Fruit fly (Drosophila melanogaster) whole organism, larva: ENCODE results near the gene kri.

Source experiments
- noc ChIP-seq: fragments of 200-800 bp; sonication (Bioruptor generic); optimal IDR thresholded peaks from 3 replicates; lab custom pipeline; 2019; ENCODE audit warnings: missing biosample characterization, mild to moderate bottlenecking, missing genetic modification characterization, moderate library complexity

Gene kri

dm6 chr3L:5810633-5811341 is at the start of gene kri, which contains the start of gene S6k:
Gene kri, plus strand, starts transcription at chr3L:5810973.
Gene S6k, minus strand, starts transcription at chr3L:5810931.
- peak; percentile 42 for TF ChIP-seq noc (tag; lab: Kevin White, UChicago)

DNA sequence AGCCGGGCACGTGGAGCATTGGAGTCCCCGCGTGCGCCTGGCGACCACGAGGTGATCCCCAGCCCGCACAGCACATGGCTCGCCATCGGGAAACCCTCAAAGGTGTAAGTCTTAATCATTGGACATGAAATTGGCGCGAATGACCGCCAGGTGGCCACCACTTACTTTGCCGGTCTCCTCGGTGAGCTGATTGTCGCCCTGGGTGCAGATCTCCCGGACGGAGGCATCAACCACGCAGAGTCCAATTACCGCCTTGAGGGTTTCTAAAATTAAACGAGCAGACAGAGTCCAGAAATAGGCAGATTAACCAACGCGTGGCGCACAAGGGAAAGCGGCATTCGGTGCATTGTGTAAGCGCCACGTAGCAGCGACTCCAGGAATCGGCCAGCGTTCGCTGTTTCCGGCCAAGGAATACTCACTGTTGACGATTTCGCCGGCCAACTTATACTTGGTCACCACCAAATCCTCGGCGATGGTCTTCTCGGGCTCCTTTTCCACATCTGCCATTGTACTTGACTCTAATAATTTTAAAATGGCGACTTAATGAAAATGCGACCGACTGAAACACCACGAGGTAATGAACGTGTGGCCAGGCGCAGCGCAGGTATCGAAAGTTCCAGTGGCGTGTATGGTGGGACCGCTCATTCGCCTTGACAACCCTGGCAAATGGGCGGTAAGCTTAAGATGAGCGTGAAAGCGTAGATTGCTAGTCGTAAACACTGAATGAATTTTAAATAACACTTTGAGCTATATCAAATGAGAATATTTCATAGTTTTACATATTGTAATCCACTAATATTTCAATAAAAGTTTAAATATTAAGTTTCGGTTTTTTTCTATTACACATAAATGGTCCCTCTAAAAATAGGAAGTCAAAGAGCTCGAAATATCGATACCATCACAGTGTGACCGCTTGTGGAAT is 45.6 kb upstream of the kri start, which contains the start of gene CG10576:
Gene CG10576, minus strand, starts transcription at position 781 of the 922 bp plus-strand sequence.
- TF ChIP-seq noc (tag; lab: Kevin White, UChicago) = no peak

DNA sequence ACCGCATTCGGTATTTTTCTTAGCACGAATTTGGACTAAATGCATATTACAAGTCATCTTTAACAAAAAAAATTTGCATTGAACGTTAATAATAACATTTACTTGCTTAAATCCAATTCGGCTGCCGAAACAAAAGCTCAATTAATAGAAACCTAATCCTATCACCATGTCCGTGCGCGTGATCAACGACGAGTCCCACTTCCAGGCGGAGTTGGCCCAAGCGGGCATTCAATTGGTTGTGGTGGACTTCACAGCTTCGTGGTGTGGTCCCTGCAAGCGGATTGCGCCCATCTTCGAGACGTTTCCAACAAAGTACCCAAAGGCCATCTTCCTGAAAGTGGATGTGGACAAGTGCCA is 45.0 kb upstream of the kri start, which contains the start of gene Txl:
Gene Txl, plus strand, starts transcription at position 3 of the 357 bp plus-strand sequence.
- TF ChIP-seq noc (tag; lab: Kevin White, UChicago) = no peak

dm6 chr3L:5768532-5769497 is 42.0 kb upstream of the kri start, which contains the start of the genes Ppat-Dpck and scny:
Gene Ppat-Dpck, minus strand, starts transcription at chr3L:5768794.
Gene scny, plus strand, starts transcription at chr3L:5769002.
- TF ChIP-seq noc (tag; lab: Kevin White, UChicago) = peak; percentile 17

DNA sequence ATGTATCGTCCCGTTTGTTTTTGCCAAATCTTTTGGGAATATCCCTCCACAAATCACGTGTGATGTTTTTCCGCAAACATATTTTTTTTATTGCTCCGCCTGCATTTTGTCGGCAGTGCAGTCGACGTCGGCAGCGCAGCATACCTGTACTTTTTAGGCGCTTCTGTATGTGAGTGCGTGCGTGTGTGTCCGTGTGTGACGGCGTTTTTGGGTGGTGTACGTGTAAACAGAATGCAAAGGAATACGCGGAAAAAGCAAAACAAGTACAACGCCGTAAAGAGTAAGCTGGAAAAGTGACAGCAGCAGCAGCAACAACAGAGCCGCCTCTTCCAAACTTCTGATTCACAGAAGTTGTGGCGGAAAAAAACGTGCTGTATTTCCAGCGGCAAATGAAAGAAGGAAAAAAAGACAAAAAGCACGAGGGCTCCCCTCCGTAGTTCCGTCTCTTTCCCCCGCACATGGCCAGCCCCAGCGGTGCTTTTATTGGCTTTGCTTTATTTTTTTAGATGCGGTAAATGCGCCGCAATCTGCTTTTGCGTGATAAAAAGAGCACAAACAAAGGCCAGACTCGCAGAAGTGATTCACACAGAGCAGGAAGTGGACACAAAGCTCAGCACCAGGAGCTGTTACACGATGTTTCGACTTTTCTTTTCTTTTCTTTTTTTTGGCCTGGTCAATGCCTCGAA is 40.5 kb upstream of the kri start:
- no peak for TF ChIP-seq noc (tag; lab: Kevin White, UChicago)

DNA sequence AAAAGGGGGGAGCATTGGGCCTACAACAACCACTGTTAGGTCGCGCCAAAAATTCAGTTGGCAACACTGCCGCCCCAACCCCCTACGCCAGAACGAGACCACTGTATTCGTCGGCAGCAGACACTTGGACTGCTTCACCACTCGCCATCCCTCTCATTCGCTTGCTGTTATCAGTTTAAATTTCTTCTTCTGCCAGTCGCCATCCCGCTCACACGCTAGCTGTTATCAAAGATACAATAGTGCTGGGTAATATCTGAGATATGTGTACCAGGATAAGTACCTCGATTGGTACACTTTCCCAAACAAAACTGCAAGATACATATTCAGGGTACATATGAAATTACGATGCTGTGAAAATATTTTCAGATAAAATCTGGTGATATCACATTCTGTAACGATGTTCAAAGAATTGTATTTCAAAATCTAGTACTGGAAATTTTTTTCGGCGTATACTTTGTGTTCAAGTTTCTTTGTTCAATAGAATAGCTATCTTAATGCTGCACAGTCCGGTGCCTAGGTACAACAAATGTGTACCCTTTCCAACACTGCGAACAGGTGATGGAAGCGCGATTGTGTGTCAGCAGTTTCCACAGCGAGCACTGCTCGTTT is 39.9 kb upstream of the kri start:
- peak; percentile 96 for TF ChIP-seq noc (tag; lab: Kevin White, UChicago)

DNA sequence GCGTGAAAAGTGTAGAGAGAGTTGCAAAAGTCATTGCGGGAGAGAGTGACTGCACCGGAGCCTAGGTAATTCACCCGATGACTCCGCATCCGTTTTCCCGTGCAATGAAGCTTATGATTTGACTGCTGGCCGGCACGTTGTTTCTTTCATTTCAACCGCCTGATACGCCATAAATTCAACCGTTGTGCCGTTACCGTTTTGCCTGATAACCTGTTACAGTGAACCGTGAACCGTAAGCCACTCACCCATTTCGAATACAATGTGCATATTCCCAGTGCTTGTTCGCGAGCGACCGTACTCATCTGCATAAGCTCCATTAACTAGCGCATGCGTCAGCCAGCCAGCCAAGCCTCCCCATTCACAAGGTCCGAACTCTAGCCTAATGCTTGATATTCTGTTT is 36.0 kb upstream of the kri start:
- TF ChIP-seq noc (tag; lab: Kevin White, UChicago) = no peak

- no peak for TF ChIP-seq noc (tag; lab: Kevin White, UChicago)
Measured at dm6 chr3L:5777114-5777513, 33.7 kb upstream of the kri start, which contains the start of gene vito. Gene vito, minus strand, starts transcription at chr3L:5777333.

- no peak for TF ChIP-seq noc (tag; lab: Kevin White, UChicago)
Measured at dm6 chr3L:5779476-5780401, 31.0 kb upstream of the kri start, which contains the start of the genes Myt1, PGRP-LD and Pmi. Gene Myt1, minus strand, starts transcription at chr3L:5779591. Gene PGRP-LD, plus strand, starts transcription at chr3L:5780051. Gene Pmi, plus strand, starts transcription at chr3L:5780051.

DNA sequence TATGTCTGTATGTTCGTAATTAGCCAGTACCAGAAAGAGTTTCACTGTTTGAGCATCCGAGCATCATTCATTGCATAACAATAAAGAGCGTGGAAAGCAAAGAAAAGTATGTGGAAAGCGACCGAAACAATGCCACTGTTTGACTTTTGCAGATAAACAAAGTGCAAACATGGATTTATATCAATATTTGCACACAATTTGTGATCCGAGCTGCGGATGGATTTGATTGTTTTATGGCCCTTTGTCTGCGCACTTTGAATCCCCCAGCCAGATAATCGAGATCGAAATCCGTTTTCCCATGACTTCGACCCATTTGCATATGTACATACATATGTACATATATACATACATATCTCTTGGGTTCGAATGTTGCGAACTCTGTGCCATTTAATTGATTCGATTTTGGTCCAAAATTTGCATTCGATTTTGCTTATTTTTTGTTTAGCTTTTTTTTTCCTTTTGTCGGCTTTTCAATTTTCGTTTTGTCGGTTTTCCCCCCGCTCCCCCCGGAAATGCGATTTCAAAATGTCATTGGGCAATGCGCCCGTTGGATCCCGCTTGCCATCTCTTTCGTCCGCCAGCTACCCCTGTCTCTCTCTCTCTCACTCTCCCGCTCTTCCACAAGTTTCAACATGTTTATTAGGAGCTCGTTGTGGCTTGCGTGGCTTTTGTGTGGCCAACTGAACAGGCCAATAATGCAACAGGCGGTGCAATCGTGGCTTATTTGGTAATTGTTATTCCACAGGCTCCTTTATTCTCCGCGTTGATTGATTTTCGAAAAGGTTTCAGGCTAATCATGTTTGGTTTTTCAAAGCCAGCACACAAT is 25.3 kb upstream of the kri start:
- TF ChIP-seq noc (tag; lab: Kevin White, UChicago) = no peak

dm6 chr3L:5786604-5787003 is 24.2 kb upstream of the kri start, which contains the start of gene Cralbp:
Gene Cralbp, minus strand, starts transcription at chr3L:5786718.
- TF ChIP-seq noc (tag; lab: Kevin White, UChicago) = no peak

dm6 chr3L:5787476-5787875 is 23.3 kb upstream of the kri start:
- TF ChIP-seq noc (tag; lab: Kevin White, UChicago) = no peak
